Worm (Caenorhabditis elegans) whole organism, young adult: ENCODE results near the gene nep-24.

Experiments used
- F55B11.4 ChIP-seq: sonication (generic microtip); optimal IDR thresholded peaks from 2 replicates; lab custom pipeline; 2016; ENCODE audit warnings: missing compliant biosample characterization, missing genetic modification characterization, borderline replicate concordance; ENCODE audit not compliant: insufficient read depth
- Y56A3A.18 ChIP-seq: fragments of 200-800 bp; sonication (Bioruptor generic); IDR thresholded peaks from 2 replicates; pipeline ENCODE4 v1.3.6; 2022; ENCODE audit warnings: missing genetic modification reagents, missing genetic modification characterization, missing compliant biosample characterization
- ZK185.1 ChIP-seq: sonication (generic microtip); optimal IDR thresholded peaks from 2 replicates; lab custom pipeline; 2016; ENCODE audit warnings: mild to moderate bottlenecking, missing genetic modification characterization, missing compliant biosample characterization; ENCODE audit not compliant: poor library complexity, severe bottlenecking
- ama-1 ChIP-seq, 3 experiments: fragments of 150-350 bp in 1 of 3; sonication (generic microtip) in 2 of 3; optimal IDR thresholded peaks; 2 replicates each; lab custom pipeline; 2014 to 2018; ENCODE audit warnings: missing biosample characterization in 2 of 3, missing genetic modification characterization in 2 of 3, missing genetic modification reagents in 2 of 3
- efl-1 ChIP-seq: fragments of 150-350 bp; optimal IDR thresholded peaks from 2 replicates; lab custom pipeline; 2014; ENCODE audit warnings: missing biosample characterization, missing genetic modification reagents, missing genetic modification characterization
- mxl-1 ChIP-seq: sonication (generic microtip); optimal IDR thresholded peaks from 2 replicates; lab custom pipeline; 2016; ENCODE audit warnings: missing genetic modification characterization, missing compliant biosample characterization
- pha-4 ChIP-seq: fragments of 150-350 bp; sonication (generic microtip); optimal IDR thresholded peaks from 2 replicates; lab custom pipeline; 2014; ENCODE audit warnings: missing biosample characterization, missing genetic modification reagents, missing genetic modification characterization
- snpc-1.3 ChIP-seq: sonication (generic microtip); optimal IDR thresholded peaks from 2 replicates; lab custom pipeline; 2017; ENCODE audit warnings: missing genetic modification characterization, mild to moderate bottlenecking, missing compliant biosample characterization, antibody characterized with exemption, moderate library complexity, missing genotype, missing genetic modification reagents; ENCODE audit not compliant: insufficient read depth
- snpc-4 ChIP-seq, 5 experiments: fragments of 150-350 bp in 1 of 5; sonication (generic microtip) in 4 of 5; optimal IDR thresholded peaks; 2 replicates each; lab custom pipeline; 2014 to 2018; ENCODE audit warnings: missing genetic modification characterization in 5 of 5, missing biosample characterization in 3 of 5, antibody characterized with exemption in 2 of 5, mild to moderate bottlenecking in 2 of 5, missing compliant biosample characterization in 2 of 5, missing genotype in 2 of 5, moderate library complexity in 2 of 5, missing genetic modification reagents in 1 of 5

DNA sequence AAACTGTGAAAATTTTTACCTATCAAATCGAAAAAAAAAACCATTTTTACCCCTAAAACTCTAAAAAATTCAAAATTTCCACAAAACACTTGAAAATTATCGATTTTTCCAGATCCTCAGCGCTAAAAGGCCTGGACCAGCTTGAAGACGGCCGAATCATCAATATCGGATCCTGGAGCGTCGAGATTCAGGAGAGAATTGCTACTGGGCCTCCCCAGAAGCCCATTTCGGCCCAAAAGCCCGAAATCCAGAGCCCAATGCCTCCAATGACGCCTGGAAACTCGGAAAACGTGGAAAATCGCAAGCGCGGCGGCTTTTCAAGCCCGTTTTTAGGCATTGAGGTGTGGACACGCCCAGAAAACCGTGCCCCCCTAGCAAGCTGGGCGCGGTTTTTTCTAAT lies 28.2 kb downstream of the nep-24 start:
- TF ChIP-seq F55B11.4 (tag; lab: Kevin White, UChicago) = no peak
- no peak for TF ChIP-seq efl-1
- TF ChIP-seq mxl-1 = no peak
- TF ChIP-seq Y56A3A.18 (GFP tag; lab: Robert Waterston, UW) = no peak
- no peak for TF ChIP-seq ZK185.1 (tag; lab: Kevin White, UChicago)
- no peak for TF ChIP-seq pha-4
- no peak for TF ChIP-seq ama-1 (optimal IDR thresholded peaks at IDR 0.05; lab: Kevin White, UChicago)
- TF ChIP-seq ama-1 (GFP tag; optimal IDR thresholded peaks at IDR 0.05; lab: Kevin White, UChicago) = no peak
- no peak for TF ChIP-seq snpc-1.3 (tag; lab: Kevin White, UChicago)
- TF ChIP-seq snpc-4 (GFP tag; optimal IDR thresholded peaks at IDR 0.05; lab: Kevin White, UChicago) = no peak
- no peak for TF ChIP-seq snpc-4 (tag; optimal IDR thresholded peaks at IDR 0.05; lab: Kevin White, UChicago)
